Fruit fly (Drosophila melanogaster) whole organism, embryonic: Measurements from ENCODE around the gene Lcp65Ad.

ENCODE experiments used
- Abd-B ChIP-seq: fragments of 200-800 bp; sonication (Bioruptor generic); optimal IDR thresholded peaks from 2 replicates; lab custom pipeline; 2018; ENCODE audit warnings: missing biosample characterization, mild to moderate bottlenecking, missing genetic modification characterization, moderate library complexity
- Asciz ChIP-seq: fragments of 200-800 bp; sonication (Bioruptor generic); optimal IDR thresholded peaks from 2 replicates; lab custom pipeline; 2017; ENCODE audit warnings: missing biosample characterization, mild to moderate bottlenecking, missing genetic modification characterization, missing genetic modification reagents
- Atf3 ChIP-seq: fragments of 200-800 bp; sonication (Bioruptor generic); optimal IDR thresholded peaks from 3 replicates; lab custom pipeline; 2016; ENCODE audit warnings: missing biosample characterization, missing genetic modification characterization
- CG1024 ChIP-seq: fragments of 200-800 bp; sonication (Bioruptor generic); IDR thresholded peaks from 2 replicates; pipeline ENCODE4 v1.3.6; 2022; ENCODE audit warnings: missing biosample characterization, missing genetic modification characterization
- CG10654 ChIP-seq: fragments of 200-800 bp; sonication (Bioruptor generic); optimal IDR thresholded peaks from 2 replicates; lab custom pipeline; 2016; ENCODE audit warnings: missing biosample characterization, missing genetic modification characterization
- CG11093 ChIP-seq: fragments of 200-800 bp; sonication (Bioruptor generic); IDR thresholded peaks from 3 replicates; pipeline ENCODE4 v1.3.6; 2022; ENCODE audit warnings: missing biosample characterization, missing genetic modification characterization
- CG11695 ChIP-seq: fragments of 200-800 bp; sonication (Bioruptor generic); IDR thresholded peaks from 3 replicates; pipeline ENCODE4 v1.3.6; 2022; ENCODE audit warnings: missing biosample characterization, missing genetic modification characterization
- CG1233 ChIP-seq: fragments of 200-800 bp; sonication (Bioruptor generic); optimal IDR thresholded peaks from 4 replicates; lab custom pipeline; 2018; ENCODE audit warnings: missing biosample characterization, mild to moderate bottlenecking, missing genetic modification characterization
- CG13624 ChIP-seq: fragments of 200-800 bp; sonication (Bioruptor generic); optimal IDR thresholded peaks from 2 replicates; lab custom pipeline; 2016; ENCODE audit warnings: missing biosample characterization, missing genetic modification characterization
- CG13775 ChIP-seq: fragments of 200-800 bp; sonication (Bioruptor generic); optimal IDR thresholded peaks from 3 replicates; lab custom pipeline; 2017; ENCODE audit warnings: missing biosample characterization, mild to moderate bottlenecking, missing genetic modification characterization
- CG14710 ChIP-seq: fragments of 200-800 bp; sonication (Bioruptor generic); optimal IDR thresholded peaks from 3 replicates; lab custom pipeline; 2019; ENCODE audit warnings: missing biosample characterization, mild to moderate bottlenecking, missing genetic modification characterization, moderate library complexity
- CG15073 ChIP-seq: fragments of 200-800 bp; sonication (Bioruptor generic); optimal IDR thresholded peaks from 2 replicates; lab custom pipeline; 2016; ENCODE audit warnings: missing biosample characterization, missing genetic modification characterization
- CG15601 ChIP-seq: fragments of 200-800 bp; sonication (Bioruptor generic); optimal IDR thresholded peaks from 3 replicates; lab custom pipeline; 2019; ENCODE audit warnings: missing biosample characterization, mild to moderate bottlenecking, missing genetic modification characterization, moderate library complexity
- CG34376 ChIP-seq: fragments of 200-800 bp; sonication (Bioruptor generic); optimal IDR thresholded peaks from 2 replicates; lab custom pipeline; 2018; ENCODE audit warnings: missing biosample characterization, mild to moderate bottlenecking, missing genetic modification characterization
- CG3838 ChIP-seq: fragments of 200-800 bp; sonication (Bioruptor generic); optimal IDR thresholded peaks from 3 replicates; lab custom pipeline; 2016; ENCODE audit warnings: missing biosample characterization, missing genetic modification characterization
- CG6689 ChIP-seq: fragments of 200-800 bp; sonication (Bioruptor generic); IDR thresholded peaks from 2 replicates; pipeline ENCODE4 v1.3.6; 2022; ENCODE audit warnings: missing biosample characterization, missing genetic modification characterization
- CG7786 ChIP-seq: fragments of 200-800 bp; sonication (Bioruptor generic); optimal IDR thresholded peaks from 2 replicates; lab custom pipeline; 2016; ENCODE audit warnings: missing biosample characterization, missing genetic modification characterization
- CG7963 ChIP-seq: fragments of 200-800 bp; sonication (Bioruptor generic); IDR thresholded peaks from 3 replicates; pipeline ENCODE4 v1.3.6; 2022; ENCODE audit warnings: missing biosample characterization, missing genetic modification characterization; ENCODE audit not compliant: partially characterized antibody
- CoRest ChIP-seq: fragments of 200-800 bp; sonication (Bioruptor generic); optimal IDR thresholded peaks from 3 replicates; lab custom pipeline; 2018; ENCODE audit warnings: missing biosample characterization, mild to moderate bottlenecking, missing genetic modification characterization, moderate library complexity
- Dek ChIP-seq: fragments of 200-800 bp; sonication (Bioruptor generic); optimal IDR thresholded peaks from 3 replicates; lab custom pipeline; 2019; ENCODE audit warnings: missing biosample characterization, mild to moderate bottlenecking, missing genetic modification characterization, moderate library complexity
- Doc2 ChIP-seq: fragments of 200-800 bp; sonication (Bioruptor generic); IDR thresholded peaks from 2 replicates; pipeline ENCODE4 v1.3.6; 2022; ENCODE audit warnings: missing biosample characterization, missing genetic modification characterization
- HLH54F ChIP-seq: fragments of 200-800 bp; sonication (Bioruptor generic); optimal IDR thresholded peaks from 3 replicates; lab custom pipeline; 2016; ENCODE audit warnings: missing biosample characterization, missing genetic modification characterization
- Hr3 ChIP-seq: fragments of 200-800 bp; sonication (Bioruptor generic); optimal IDR thresholded peaks from 3 replicates; lab custom pipeline; 2016; ENCODE audit warnings: missing biosample characterization, missing genetic modification characterization
- Hsf ChIP-seq: fragments of 200-800 bp; sonication (Bioruptor generic); optimal IDR thresholded peaks from 3 replicates; lab custom pipeline; 2016; ENCODE audit warnings: missing biosample characterization, missing genetic modification characterization
- chif ChIP-seq, 2 experiments: fragments of 200-800 bp; sonication (Bioruptor generic); optimal IDR thresholded peaks; 3 replicates each; lab custom pipeline; 2016; ENCODE audit warnings: missing biosample characterization in 2 of 2, missing genetic modification characterization in 2 of 2
- chinmo ChIP-seq: fragments of 200-800 bp; sonication (Bioruptor generic); IDR thresholded peaks from 4 replicates; pipeline ENCODE4 v1.3.6; 2022; ENCODE audit warnings: missing biosample characterization, missing genetic modification characterization; ENCODE audit not compliant: partially characterized antibody
- fd64A ChIP-seq: fragments of 200-800 bp; sonication (Bioruptor generic); optimal IDR thresholded peaks from 3 replicates; lab custom pipeline; 2018; ENCODE audit warnings: missing biosample characterization, mild to moderate bottlenecking, missing genetic modification characterization
- fu2 ChIP-seq: fragments of 200-800 bp; sonication (Bioruptor generic); optimal IDR thresholded peaks from 2 replicates; lab custom pipeline; 2016; ENCODE audit warnings: missing biosample characterization, missing genetic modification characterization
- gem ChIP-seq: fragments of 200-800 bp; sonication (Bioruptor generic); optimal IDR thresholded peaks from 2 replicates; lab custom pipeline; 2019; ENCODE audit warnings: missing biosample characterization, mild to moderate bottlenecking, missing genetic modification characterization, moderate library complexity
- gsb-n ChIP-seq: fragments of 200-800 bp; sonication (Bioruptor generic); optimal IDR thresholded peaks from 3 replicates; lab custom pipeline; 2018; ENCODE audit warnings: missing biosample characterization, mild to moderate bottlenecking, missing genetic modification characterization
- her ChIP-seq: fragments of 200-800 bp; sonication (Bioruptor generic); optimal IDR thresholded peaks from 2 replicates; lab custom pipeline; 2016; ENCODE audit warnings: missing biosample characterization, missing genetic modification characterization
- ind ChIP-seq: fragments of 200-800 bp; sonication (Bioruptor generic); optimal IDR thresholded peaks from 3 replicates; lab custom pipeline; 2016; ENCODE audit warnings: missing biosample characterization, missing genetic modification characterization
- jing ChIP-seq: fragments of 200-800 bp; sonication (Bioruptor generic); optimal IDR thresholded peaks from 2 replicates; lab custom pipeline; 2018; ENCODE audit warnings: missing biosample characterization, mild to moderate bottlenecking, missing genetic modification characterization
- ken ChIP-seq: fragments of 200-800 bp; sonication (Bioruptor generic); IDR thresholded peaks from 3 replicates; pipeline ENCODE4 v1.3.6; 2022; ENCODE audit warnings: missing biosample characterization, missing genetic modification characterization
- lilli ChIP-seq: fragments of 200-800 bp; sonication (Bioruptor generic); optimal IDR thresholded peaks from 3 replicates; lab custom pipeline; 2016; ENCODE audit warnings: missing biosample characterization, missing genetic modification characterization
- luna ChIP-seq: fragments of 200-800 bp; sonication (Bioruptor generic); optimal IDR thresholded peaks from 2 replicates; lab custom pipeline; 2016; ENCODE audit warnings: missing biosample characterization, missing genetic modification characterization
- onecut ChIP-seq: fragments of 200-800 bp; sonication (Bioruptor generic); IDR thresholded peaks from 2 replicates; pipeline ENCODE4 v1.3.6; 2022; ENCODE audit warnings: missing biosample characterization, missing genetic modification characterization
- p53 ChIP-seq: fragments of 200-800 bp; sonication (Bioruptor generic); optimal IDR thresholded peaks from 2 replicates; lab custom pipeline; 2016; ENCODE audit warnings: missing biosample characterization, missing genetic modification characterization
- prd ChIP-seq, 3 experiments: fragments of >200 bp in 2 of 3; fragments of 200-800 bp in 1 of 3; sonication (Bioruptor generic) in 1 of 3; optimal IDR thresholded peaks in 2 of 3; IDR thresholded peaks in 1 of 3; 2 replicates in 2 of 3; 3 replicates in 1 of 3; pipeline versions ENCODE4 v1.3.6 to Lab custom; 2017 to 2022; ENCODE audit warnings: missing biosample characterization in 1 of 3, missing genetic modification characterization in 1 of 3
- psq ChIP-seq: fragments of 200-800 bp; sonication (Bioruptor generic); optimal IDR thresholded peaks from 2 replicates; lab custom pipeline; 2017; ENCODE audit warnings: missing biosample characterization, missing genetic modification characterization
- slou ChIP-seq: fragments of 200-800 bp; sonication (Bioruptor generic); optimal IDR thresholded peaks from 3 replicates; lab custom pipeline; 2016; ENCODE audit warnings: missing biosample characterization, missing genetic modification characterization
- sqz ChIP-seq: fragments of 200-800 bp; sonication (Bioruptor generic); optimal IDR thresholded peaks from 3 replicates; lab custom pipeline; 2018; ENCODE audit warnings: missing biosample characterization, mild to moderate bottlenecking, missing genetic modification characterization
- toy ChIP-seq: fragments of 200-800 bp; sonication (Bioruptor generic); IDR thresholded peaks from 2 replicates; pipeline ENCODE4 v1.3.6; 2022; ENCODE audit warnings: missing biosample characterization, missing genetic modification characterization
- ttk ChIP-seq: fragments of 200-800 bp; sonication (Bioruptor generic); IDR thresholded peaks from 2 replicates; pipeline ENCODE4 v2.1.2; 2022; ENCODE audit warnings: missing biosample characterization, missing genetic modification characterization
- z ChIP-seq: fragments of 200-800 bp; sonication (Bioruptor generic); IDR thresholded peaks from 3 replicates; pipeline ENCODE4 v1.3.6; 2022; ENCODE audit warnings: missing biosample characterization, missing genetic modification characterization
- zen ChIP-seq: fragments of 200-800 bp; sonication (Bioruptor generic); optimal IDR thresholded peaks from 3 replicates; lab custom pipeline; 2018; ENCODE audit warnings: missing biosample characterization, mild to moderate bottlenecking, missing genetic modification characterization, moderate library complexity
- zf30C ChIP-seq: fragments of 200-800 bp; sonication (Bioruptor generic); optimal IDR thresholded peaks from 3 replicates; lab custom pipeline; 2018; ENCODE audit warnings: missing biosample characterization, mild to moderate bottlenecking, missing genetic modification characterization

Lcp65Ad gene

DNA sequence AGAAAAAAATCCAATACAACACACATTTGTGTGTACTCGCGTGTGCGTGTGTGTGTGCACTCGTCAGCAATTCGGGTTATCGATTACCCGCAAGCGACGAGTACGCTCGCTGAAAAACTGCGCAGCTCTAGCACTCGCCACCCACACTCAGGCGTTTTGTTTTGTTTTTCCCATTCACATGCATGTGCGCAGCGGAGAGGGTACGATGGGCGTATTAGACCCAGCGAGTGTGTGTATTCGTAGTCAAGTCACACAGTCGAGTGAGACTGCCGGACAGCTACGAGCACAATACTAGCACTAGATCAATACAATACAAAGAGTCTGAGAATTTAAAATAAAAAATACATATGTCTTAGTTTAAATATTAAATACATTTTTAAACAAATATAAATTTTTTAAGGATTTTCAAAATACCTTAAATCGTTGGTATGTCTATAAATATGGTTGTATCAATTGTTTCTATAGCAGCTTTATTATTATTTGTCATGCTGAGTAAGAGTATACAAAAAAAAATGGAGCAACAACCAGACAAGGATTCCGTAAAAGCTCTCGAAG, 41.8 kb downstream of the Lcp65Ad start, which contains the start of the genes D19B and CG43293 (continued):
- TF ChIP-seq CG3838 (GFP tag; lab: Kevin White, UChicago) (peak; percentile 71), ken (GFP tag; lab: Robert Waterston, UW) (peak; percentile 90), her (GFP tag; lab: Kevin White, UChicago) (peak; percentile 88), CG34376 (GFP tag; lab: Kevin White, UChicago) (peak; percentile 69), ind (GFP tag; lab: Kevin White, UChicago) (peak; percentile 93), fu2 (peak; percentile 77), CoRest (peak; percentile 83), zf30C (GFP tag; lab: Kevin White, UChicago) (peak; percentile 25), prd (optimal IDR thresholded peaks at IDR 0.05; lab: Kevin White, UChicago) (no peak), prd (GFP tag; IDR thresholded peaks at IDR 0.05; lab: Robert Waterston, UW) (peak; percentile 94), Hr3 (GFP tag; lab: Kevin White, UChicago) (peak; percentile 89), CG7963 (GFP tag; lab: Robert Waterston, UW) (peak; percentile 45; the same call in 1 of the 3 replicates), luna (peak; percentile 11), gem (tag; lab: Kevin White, UChicago) (peak; percentile 90), CG6689 (GFP tag; lab: Robert Waterston, UW) (peak; percentile 84), CG11093 (GFP tag; lab: Robert Waterston, UW) (peak; percentile 82; the same call in 2 of the 3 replicates), z (GFP tag; lab: Robert Waterston, UW) (peak; percentile 68; the same call in 1 of the 3 replicates), CG14710 (peak; percentile 74), CG7786 (GFP tag; lab: Kevin White, UChicago) (peak; percentile 84), chinmo (GFP tag; lab: Robert Waterston, UW) (peak; percentile 98), CG15601 (tag; lab: Kevin White, UChicago) (peak; percentile 73), Doc2 (GFP tag; lab: Robert Waterston, UW) (no peak), psq (GFP tag; lab: Kevin White, UChicago) (peak; percentile 81)
- TF ChIP-seq, all 482 proteins: peak for 431

DNA sequence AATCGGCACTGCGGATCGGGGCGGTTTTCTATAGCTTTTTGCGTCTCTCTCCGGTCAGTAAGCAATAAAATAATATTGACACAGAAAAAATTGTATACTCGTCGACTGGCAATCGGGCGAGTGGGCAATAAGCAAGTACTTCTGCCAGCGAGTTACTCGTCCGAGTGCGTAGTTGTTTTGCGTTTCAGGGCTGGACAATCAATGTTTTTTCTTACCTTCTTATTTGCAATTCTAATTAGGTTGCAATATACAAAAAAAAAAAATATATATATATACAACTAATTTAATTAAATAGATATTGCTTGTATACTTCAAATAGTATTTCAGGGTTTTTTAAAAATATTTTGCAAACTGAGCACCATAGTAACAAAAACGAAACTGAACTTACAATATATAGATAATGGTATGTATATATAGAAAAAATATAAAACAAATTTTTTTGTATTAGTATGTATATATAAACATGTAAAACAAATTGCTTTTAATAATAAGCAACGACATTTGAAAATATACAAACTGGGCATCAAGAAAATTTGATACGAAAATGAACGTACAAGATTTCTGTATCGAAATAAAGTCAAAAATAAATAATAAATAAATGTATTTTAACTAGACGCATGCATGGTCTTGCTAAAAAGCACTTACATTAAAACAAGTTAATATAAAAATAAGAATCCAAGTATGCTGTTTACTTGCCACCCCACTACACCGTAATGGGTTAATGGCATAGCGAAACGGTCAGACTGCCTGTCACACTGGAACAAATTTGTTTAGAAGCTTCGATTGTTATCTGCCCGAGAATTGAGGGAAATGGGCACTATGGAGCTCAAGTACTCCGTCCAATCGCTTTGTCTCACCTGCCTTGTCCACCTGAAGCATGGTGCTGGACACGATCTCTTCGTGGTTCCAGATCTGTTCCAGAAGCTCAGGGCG, 46.1 kb downstream of the Lcp65Ad start, which contains the start of the genes D19A and CG7386:
Gene D19A (minus strand): TSS at position 129 of the 933 bp plus-strand sequence.
Gene CG7386 (plus strand): TSS at position 751 of the 933 bp plus-strand sequence.
- TF ChIP-seq p53 (GFP tag; lab: Kevin White, UChicago) (no peak), Hsf (peak; percentile 41), zen (peak; percentile 3), CG1024 (peak; percentile 57), CG15073 (GFP tag; lab: Kevin White, UChicago) (no peak), Abd-B (GFP tag; lab: Kevin White, UChicago) (no peak), HLH54F (peak; percentile 79), slou (GFP tag; lab: Kevin White, UChicago) (peak; percentile 28), CG13775 (GFP tag; lab: Kevin White, UChicago) (peak; percentile 17), CG1233 (peak; percentile 41), sqz (peak; percentile 88), Atf3 (GFP tag; lab: Kevin White, UChicago) (no peak), onecut (GFP tag; lab: Robert Waterston, UW) (peak; percentile 57), CG13624 (GFP tag; lab: Kevin White, UChicago) (peak; percentile 66), fd64A (no peak), toy (GFP tag; lab: Robert Waterston, UW) (0 out of 2 replicates have a peak, but pooled peaks have one; percentile 33), Asciz (GFP tag; lab: Kevin White, UChicago) (no peak), chif (GFP tag; optimal IDR thresholded peaks at IDR 0.05; lab: Kevin White, UChicago) (peak in 1 of 2 experiments; percentile 40), jing (no peak), lilli (peak; percentile 70), CG6689 (GFP tag; lab: Robert Waterston, UW) (peak; percentile 75), CG10654 (peak; percentile 2), ttk (GFP tag; lab: Robert Waterston, UW) (peak; percentile 37; the same call in 1 of the 2 replicates), gsb-n (tag; lab: Kevin White, UChicago) (peak; percentile 51), Dek (tag; lab: Kevin White, UChicago) (peak; percentile 47), CG11695 (GFP tag; lab: Robert Waterston, UW) (peak; percentile 52; the same call in 1 of the 3 replicates)
